Worm (Caenorhabditis elegans) whole organism, L3 larva: ENCODE results near the gene fbxa-29.
A peak's percentile ranks its signal among the peaks of the same experiment; 100 is the strongest.

Source experiments
- R02D3.7 ChIP-seq: fragments of 150-350 bp; optimal IDR thresholded peaks from 2 replicates; lab custom pipeline; 2014; ENCODE audit warnings: missing biosample characterization, missing genetic modification characterization
- aly-2 ChIP-seq: fragments of 150-350 bp; optimal IDR thresholded peaks from 2 replicates; lab custom pipeline; 2014; ENCODE audit warnings: missing biosample characterization, missing genetic modification characterization
- ceh-16 ChIP-seq: sonication (generic microtip); optimal IDR thresholded peaks from 2 replicates; lab custom pipeline; 2017; ENCODE audit warnings: missing biosample characterization, missing genetic modification characterization
- ceh-28 ChIP-seq: fragments of 150-350 bp; optimal IDR thresholded peaks from 2 replicates; lab custom pipeline; 2014; ENCODE audit warnings: missing biosample characterization, missing genetic modification reagents, missing genetic modification characterization
- ceh-82 ChIP-seq: fragments of 150-350 bp; optimal IDR thresholded peaks from 2 replicates; lab custom pipeline; 2014; ENCODE audit warnings: missing biosample characterization, missing genetic modification characterization
- ceh-9 ChIP-seq: sonication (generic microtip); optimal IDR thresholded peaks from 2 replicates; lab custom pipeline; 2018; ENCODE audit warnings: missing biosample characterization, missing genetic modification characterization
- daf-12 ChIP-seq: fragments of 150-350 bp; optimal IDR thresholded peaks from 2 replicates; lab custom pipeline; 2014; ENCODE audit warnings: missing biosample characterization, missing genetic modification reagents, missing genetic modification characterization
- egl-5 ChIP-seq: fragments of 150-350 bp; optimal IDR thresholded peaks from 2 replicates; lab custom pipeline; 2017; ENCODE audit warnings: missing biosample characterization, missing genetic modification reagents, missing genetic modification characterization, inconsistent platforms
- elt-1 ChIP-seq: fragments of 150-350 bp; optimal IDR thresholded peaks from 2 replicates; lab custom pipeline; 2014; ENCODE audit warnings: missing biosample characterization, missing genetic modification characterization
- elt-2 ChIP-seq: sonication (generic microtip); optimal IDR thresholded peaks from 2 replicates; lab custom pipeline; 2016; ENCODE audit warnings: missing genetic modification reagents, mild to moderate bottlenecking, missing genetic modification characterization, missing compliant biosample characterization
- eor-1 ChIP-seq, 2 experiments: fragments of 150-350 bp; optimal IDR thresholded peaks; 2 replicates each; lab custom pipeline; 2014 to 2018; ENCODE audit warnings: missing biosample characterization in 2 of 2, missing genetic modification characterization in 2 of 2
- fkh-10 ChIP-seq: sonication (generic microtip); optimal IDR thresholded peaks from 2 replicates; lab custom pipeline; 2017; ENCODE audit warnings: missing biosample characterization, missing genetic modification reagents, missing genetic modification characterization
- fkh-2 ChIP-seq: fragments of 150-350 bp; optimal IDR thresholded peaks from 2 replicates; lab custom pipeline; 2014; ENCODE audit warnings: missing biosample characterization, missing genetic modification reagents, missing genetic modification characterization
- hmg-11 ChIP-seq: sonication (generic microtip); optimal IDR thresholded peaks from 2 replicates; lab custom pipeline; 2016; ENCODE audit warnings: missing genetic modification characterization, missing compliant biosample characterization
- jun-1 ChIP-seq: fragments of 150-350 bp; optimal IDR thresholded peaks from 2 replicates; lab custom pipeline; 2014; ENCODE audit warnings: missing biosample characterization, missing genetic modification reagents, missing genetic modification characterization
- lin-15B ChIP-seq: fragments of 150-350 bp; optimal IDR thresholded peaks from 2 replicates; lab custom pipeline; 2014; ENCODE audit warnings: missing biosample characterization, missing genetic modification characterization
- lin-39 ChIP-seq: fragments of 150-350 bp; optimal IDR thresholded peaks from 2 replicates; lab custom pipeline; 2018; ENCODE audit warnings: missing biosample characterization, missing genetic modification reagents, missing genetic modification characterization
- mml-1 ChIP-seq: fragments of 150-350 bp; sonication (generic microtip); optimal IDR thresholded peaks from 3 replicates; lab custom pipeline; 2014; ENCODE audit warnings: missing biosample characterization, missing genetic modification characterization
- nfya-1 ChIP-seq: sonication (generic microtip); optimal IDR thresholded peaks from 2 replicates; lab custom pipeline; 2017; ENCODE audit warnings: missing genetic modification characterization, mild to moderate bottlenecking, missing compliant biosample characterization, antibody characterized with exemption, moderate library complexity; ENCODE audit not compliant: insufficient read depth
- nhr-11 ChIP-seq: fragments of 150-350 bp; optimal IDR thresholded peaks from 2 replicates; lab custom pipeline; 2014; ENCODE audit warnings: missing biosample characterization, missing genetic modification characterization
- nhr-12 ChIP-seq: fragments of 150-350 bp; optimal IDR thresholded peaks from 2 replicates; lab custom pipeline; 2014; ENCODE audit warnings: missing biosample characterization, missing genetic modification characterization
- nhr-23 ChIP-seq: fragments of 150-350 bp; optimal IDR thresholded peaks from 2 replicates; lab custom pipeline; 2014; ENCODE audit warnings: missing biosample characterization, missing genetic modification reagents, missing genetic modification characterization
- nhr-237 ChIP-seq: fragments of 150-350 bp; optimal IDR thresholded peaks from 2 replicates; lab custom pipeline; 2014; ENCODE audit warnings: missing biosample characterization, missing genetic modification characterization
- nhr-25 ChIP-seq: sonication (generic microtip); optimal IDR thresholded peaks from 2 replicates; lab custom pipeline; 2017; ENCODE audit warnings: missing biosample characterization, missing genetic modification characterization
- nhr-28 ChIP-seq: fragments of 150-350 bp; optimal IDR thresholded peaks from 2 replicates; lab custom pipeline; 2014; ENCODE audit warnings: missing biosample characterization, missing genetic modification characterization
- nhr-67 ChIP-seq: fragments of 150-350 bp; optimal IDR thresholded peaks from 2 replicates; lab custom pipeline; 2014; ENCODE audit warnings: missing biosample characterization, missing genetic modification characterization
- nhr-76 ChIP-seq: fragments of 150-350 bp; sonication (generic microtip); optimal IDR thresholded peaks from 5 replicates; lab custom pipeline; 2014; ENCODE audit warnings: missing biosample characterization, missing genetic modification characterization
- nhr-77 ChIP-seq: fragments of 150-350 bp; optimal IDR thresholded peaks from 2 replicates; lab custom pipeline; 2014; ENCODE audit warnings: missing biosample characterization, missing genetic modification characterization
- pha-4 ChIP-seq: fragments of 150-350 bp; optimal IDR thresholded peaks from 2 replicates; lab custom pipeline; 2014; ENCODE audit warnings: missing biosample characterization, missing genetic modification reagents, missing genetic modification characterization
- pqm-1 ChIP-seq: fragments of 150-350 bp; optimal IDR thresholded peaks from 2 replicates; lab custom pipeline; 2017; ENCODE audit warnings: missing biosample characterization, missing genetic modification characterization, inconsistent platforms
- skn-1 ChIP-seq: fragments of 150-350 bp; optimal IDR thresholded peaks from 2 replicates; lab custom pipeline; 2014; ENCODE audit warnings: missing biosample characterization, missing genetic modification characterization
- snpc-4 ChIP-seq: fragments of 150-350 bp; optimal IDR thresholded peaks from 2 replicates; lab custom pipeline; 2014; ENCODE audit warnings: missing biosample characterization, missing genetic modification characterization
- tbx-2 ChIP-seq: sonication (generic microtip); optimal IDR thresholded peaks from 2 replicates; lab custom pipeline; 2016; ENCODE audit warnings: mild to moderate bottlenecking, missing genetic modification characterization, missing compliant biosample characterization
- zag-1 ChIP-seq: fragments of 150-350 bp; optimal IDR thresholded peaks from 2 replicates; lab custom pipeline; 2014; ENCODE audit warnings: missing biosample characterization, missing genetic modification characterization
- ztf-11 ChIP-seq: fragments of 150-350 bp; optimal IDR thresholded peaks from 2 replicates; lab custom pipeline; 2014; ENCODE audit warnings: missing biosample characterization, missing genetic modification characterization
- ztf-4 ChIP-seq: fragments of 150-350 bp; optimal IDR thresholded peaks from 2 replicates; lab custom pipeline; 2014; ENCODE audit warnings: missing biosample characterization, missing genetic modification characterization

fbxa-29 gene

DNA sequence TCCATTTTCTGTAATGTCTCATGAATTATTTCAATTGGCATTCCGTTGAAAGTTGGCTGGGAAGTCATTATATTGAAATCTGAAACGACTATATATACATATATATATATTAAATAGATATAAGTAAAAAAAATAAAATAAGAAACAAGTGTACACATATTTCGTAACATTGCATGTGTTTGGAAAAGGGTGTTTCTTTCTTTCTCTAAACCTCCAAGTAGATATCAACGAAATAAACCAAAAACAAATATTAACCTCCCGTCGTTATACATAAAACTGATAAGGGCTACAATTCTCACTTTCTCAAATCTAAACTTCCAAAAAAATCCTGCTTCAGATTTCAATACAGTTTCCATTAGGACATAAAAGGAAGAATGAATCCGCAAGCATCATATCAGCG lies 34.7 kb upstream of the fbxa-29 start, which contains the start of gene fbxa-79:
Gene fbxa-79, minus strand, starts transcription at position 86 of the 400 bp plus-strand sequence.
- no peak for TF ChIP-seq skn-1
- peak; percentile 77 for TF ChIP-seq pha-4 (tag; lab: Kevin White, UChicago)
- TF ChIP-seq tbx-2 = no peak
- no peak for TF ChIP-seq nhr-25 (tag; lab: Kevin White, UChicago)
- no peak for TF ChIP-seq nhr-67 (tag; lab: Kevin White, UChicago)
- no peak for TF ChIP-seq hmg-11 (tag; lab: Kevin White, UChicago)
- no peak for TF ChIP-seq ceh-16 (tag; lab: Kevin White, UChicago)
- TF ChIP-seq daf-12 = no peak
- no peak for TF ChIP-seq snpc-4 (tag; lab: Kevin White, UChicago)
- TF ChIP-seq fkh-10 (GFP tag; lab: Kevin White, UChicago) = no peak
- no peak for TF ChIP-seq ceh-82 (tag; lab: Kevin White, UChicago)
- peak; percentile 67 for TF ChIP-seq elt-2 (tag; lab: Kevin White, UChicago)
- TF ChIP-seq pqm-1 (tag; lab: Kevin White, UChicago) = peak; percentile 67
- no peak for TF ChIP-seq nhr-28
- no peak for TF ChIP-seq eor-1 (tag; optimal IDR thresholded peaks at IDR 0.05; lab: Kevin White, UChicago)
- no peak for TF ChIP-seq ztf-4 (tag; lab: Kevin White, UChicago)

- TF ChIP-seq ceh-9 (no peak), jun-1 (tag; lab: Kevin White, UChicago) (no peak), tbx-2 (no peak), nhr-12 (tag; lab: Kevin White, UChicago) (no peak), mml-1 (tag; lab: Kevin White, UChicago) (no peak), nhr-76 (tag; lab: Kevin White, UChicago) (no peak), nhr-77 (tag; lab: Kevin White, UChicago) (no peak), fkh-10 (GFP tag; lab: Kevin White, UChicago) (no peak), ceh-28 (tag; lab: Kevin White, UChicago) (no peak), nhr-237 (tag; lab: Kevin White, UChicago) (no peak), aly-2 (no peak), nhr-67 (tag; lab: Kevin White, UChicago) (no peak), zag-1 (no peak), nhr-11 (tag; lab: Kevin White, UChicago) (no peak), ceh-82 (tag; lab: Kevin White, UChicago) (no peak), fkh-2 (tag; lab: Kevin White, UChicago) (no peak), nfya-1 (tag; lab: Kevin White, UChicago) (no peak), ztf-4 (tag; lab: Kevin White, UChicago) (no peak), elt-1 (tag; lab: Kevin White, UChicago) (no peak), ztf-11 (tag; lab: Kevin White, UChicago) (no peak)
Observed at ce11 chrIII:1307333-1307732, 33.8 kb upstream of the fbxa-29 start.

- no peak for TF ChIP-seq lin-15B
- no peak for TF ChIP-seq R02D3.7 (tag; lab: Kevin White, UChicago)
- no peak for TF ChIP-seq nhr-25 (tag; lab: Kevin White, UChicago)
- no peak for TF ChIP-seq fkh-2 (tag; lab: Kevin White, UChicago)
- no peak for TF ChIP-seq nhr-76 (tag; lab: Kevin White, UChicago)
- no peak for TF ChIP-seq zag-1
- TF ChIP-seq ceh-82 (tag; lab: Kevin White, UChicago) = no peak
Observed at ce11 chrIII:1303414-1303813, 29.9 kb upstream of the fbxa-29 start, which contains the start of gene fbxa-75. Gene fbxa-75 (plus strand): TSS chrIII:1303714.

- TF ChIP-seq skn-1 = no peak
- no peak for TF ChIP-seq nhr-237 (tag; lab: Kevin White, UChicago)
- no peak for TF ChIP-seq ceh-16 (tag; lab: Kevin White, UChicago)
- no peak for TF ChIP-seq nhr-23 (tag; lab: Kevin White, UChicago)
- no peak for TF ChIP-seq pqm-1 (tag; lab: Kevin White, UChicago)
- TF ChIP-seq elt-1 (tag; lab: Kevin White, UChicago) = no peak
- TF ChIP-seq lin-15B = no peak
- TF ChIP-seq ceh-9 = no peak
- TF ChIP-seq jun-1 (tag; lab: Kevin White, UChicago) = no peak
- TF ChIP-seq daf-12 = no peak
- TF ChIP-seq lin-39 (tag; lab: Kevin White, UChicago) = no peak
- no peak for TF ChIP-seq egl-5
- TF ChIP-seq nfya-1 (tag; lab: Kevin White, UChicago) = no peak
- no peak for TF ChIP-seq nhr-77 (tag; lab: Kevin White, UChicago)
- TF ChIP-seq nhr-11 (tag; lab: Kevin White, UChicago) = no peak
Observed at ce11 chrIII:1297604-1298003, 24.1 kb upstream of the fbxa-29 start, which contains the start of gene fbxa-28. Gene fbxa-28 (plus strand): TSS chrIII:1297904.
